Worm (Caenorhabditis elegans) whole organism, late embryonic: Measurements from ENCODE around the gene str-207.

ENCODE experiments used
- gmeb-2 ChIP-seq: sonication (generic microtip); optimal IDR thresholded peaks from 2 replicates; lab custom pipeline; 2016; ENCODE audit warnings: missing genetic modification characterization, inconsistent platforms, missing compliant biosample characterization
- mec-3 ChIP-seq: sonication (generic microtip); optimal IDR thresholded peaks from 2 replicates; lab custom pipeline; 2016; ENCODE audit warnings: borderline replicate concordance, missing genetic modification characterization, missing compliant biosample characterization
- nhr-11 ChIP-seq: fragments of 150-350 bp; optimal IDR thresholded peaks from 2 replicates; lab custom pipeline; 2014; ENCODE audit warnings: missing biosample characterization, missing genetic modification characterization
- tbx-2 ChIP-seq: sonication (generic microtip); optimal IDR thresholded peaks from 2 replicates; lab custom pipeline; 2016; ENCODE audit warnings: missing genetic modification characterization, missing compliant biosample characterization

DNA sequence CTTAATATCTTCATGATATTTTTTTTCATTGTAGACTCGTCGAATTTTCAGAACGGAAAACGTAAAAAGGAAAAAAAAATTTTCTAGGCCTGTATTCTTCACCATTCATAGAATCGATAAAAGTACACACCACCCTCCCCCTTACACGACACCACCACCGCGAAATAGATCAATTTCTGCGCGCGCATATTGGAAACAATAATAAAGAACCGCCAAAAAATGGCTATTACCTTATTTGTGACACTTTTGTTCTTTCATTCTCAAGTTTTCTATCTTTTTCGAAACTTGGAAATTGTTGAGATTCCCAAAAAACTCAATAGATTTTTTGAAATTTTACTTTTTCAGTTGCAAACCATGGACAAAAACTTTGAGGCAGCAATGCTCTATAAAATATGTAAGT lies 23.6 kb downstream of the str-207 start, which contains the start of gene F26G5.1:
- no peak for TF ChIP-seq mec-3 (tag; lab: Kevin White, UChicago)
- TF ChIP-seq nhr-11, result no peak
- no peak for TF ChIP-seq tbx-2 (tag; lab: Kevin White, UChicago)
- no peak for TF ChIP-seq gmeb-2
